Worm (Caenorhabditis elegans) whole organism, L4 larva: Measurements from ENCODE around the gene C03A3.2.
A peak's percentile ranks its signal among the peaks of the same experiment; 100 is the strongest.

ENCODE experiments used
- lim-7 ChIP-seq: fragments of 200-800 bp; sonication (Bioruptor generic); IDR thresholded peaks from 2 replicates; pipeline ENCODE4 v1.3.6; 2022; ENCODE audit warnings: missing genetic modification characterization, missing compliant biosample characterization
- lin-13 ChIP-seq: fragments of 150-350 bp; optimal IDR thresholded peaks from 2 replicates; lab custom pipeline; 2014; ENCODE audit warnings: missing biosample characterization, missing genetic modification reagents, missing genetic modification characterization
- nhr-28 ChIP-seq: fragments of 150-350 bp; optimal IDR thresholded peaks from 2 replicates; lab custom pipeline; 2014; ENCODE audit warnings: missing biosample characterization, missing genetic modification characterization
- unc-62 ChIP-seq, 3 experiments: fragments of 150-350 bp in 1 of 3; sonication (generic microtip); optimal IDR thresholded peaks in 2 of 3; peaks in 1 of 3; 1 replicate in 1 of 3; 2 replicates in 2 of 3; lab custom pipeline; 2014 to 2017; ENCODE audit warnings: missing biosample characterization in 3 of 3, missing genetic modification characterization in 3 of 3, missing genetic modification reagents in 3 of 3, missing genotype in 1 of 3

The C03A3.2 gene

DNA sequence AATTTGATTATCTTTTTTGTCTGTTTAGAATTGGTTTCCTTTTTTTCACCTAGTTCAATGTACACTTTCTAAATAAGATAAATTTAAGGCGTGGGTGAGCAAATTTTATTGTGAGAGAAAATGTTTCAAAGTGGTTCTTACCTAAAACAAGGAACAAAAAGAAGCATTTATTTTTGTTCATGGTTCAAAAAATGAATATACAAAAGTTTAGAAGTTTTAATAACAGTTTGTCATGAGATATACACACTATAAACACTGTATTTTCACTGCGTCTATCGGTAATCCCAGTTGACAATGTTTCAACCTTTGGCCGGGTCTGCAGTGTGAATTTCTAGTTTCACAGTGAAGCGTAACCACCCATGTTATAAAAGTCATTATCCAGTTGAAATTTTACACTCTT is 52.7 kb downstream of the C03A3.2 start, which contains the start of gene F08G12.11:
TSS of gene F08G12.11 (minus strand) at position 181 of the 400 bp plus-strand sequence.
- TF ChIP-seq lin-13 (GFP tag; lab: Kevin White, UChicago) (no peak), unc-62 (GFP tag; optimal IDR thresholded peaks at IDR 0.05 in 1 of 2; lab: Kevin White, UChicago) (peak in 1 of 2 experiments; percentile 91), unc-62 (tag; optimal IDR thresholded peaks at IDR 0.05; lab: Kevin White, UChicago) (no peak), nhr-28 (tag; lab: Kevin White, UChicago) (no peak), lim-7 (GFP tag; lab: Robert Waterston, UW) (no peak)
